Fruit fly (Drosophila melanogaster): Measurements from ENCODE around the gene Nepl8.
A peak's percentile ranks its signal among the peaks of the same experiment; 100 is the strongest.

Gene Nepl8

dm6 chr2L:16487571-16488276 is at the start of gene Nepl8 (continued):
- TF ChIP-seq Xrp1 (GFP tag; IDR thresholded peaks at IDR 0.05): peak; percentile 9; the same call in 1 of the 2 replicates
- peak; percentile 17 for TF ChIP-seq CrebB (tag; optimal IDR thresholded peaks at IDR 0.05)
- TF ChIP-seq CG12391 (tag; optimal IDR thresholded peaks at IDR 0.05): peak; percentile 47
- TF ChIP-seq CG8944 (GFP tag; optimal IDR thresholded peaks at IDR 0.05): peak; percentile 58
- peak in 1 of 3 experiments; percentile 16 for TF ChIP-seq lola (GFP tag; optimal IDR thresholded peaks at IDR 0.05)
- TF ChIP-seq CoRest (tag; optimal IDR thresholded peaks at IDR 0.05): peak; percentile 81
- TF ChIP-seq chif (GFP tag; optimal IDR thresholded peaks at IDR 0.05): peak; percentile 38 to 75
- TF ChIP-seq HmgD (GFP tag; optimal IDR thresholded peaks at IDR 0.05): peak; percentile 92
- TF ChIP-seq Ptx1 (GFP tag; IDR thresholded peaks at IDR 0.05): 0 out of 2 replicates have a peak, but pooled peaks have one; percentile 5
- TF ChIP-seq bab2 (GFP tag; optimal IDR thresholded peaks at IDR 0.05): peak; percentile 11
- no peak for TF ChIP-seq CG2678 (tag; optimal IDR thresholded peaks at IDR 0.05)
- TF ChIP-seq bcd (GFP tag; optimal IDR thresholded peaks at IDR 0.05): no peak
- TF ChIP-seq pan (optimal IDR thresholded peaks at IDR 0.05): no peak
- TF ChIP-seq pan (GFP tag; optimal IDR thresholded peaks at IDR 0.05 in 1 of 2, IDR thresholded peaks at IDR 0.05 in 1 of 2): no peak
- peak; percentile 70 for TF ChIP-seq sug (tag; optimal IDR thresholded peaks at IDR 0.05)
- TF ChIP-seq Jarid2 (GFP tag; optimal IDR thresholded peaks at IDR 0.05): peak; percentile 73
- peak; percentile 86 for TF ChIP-seq sens (GFP tag)
- TF ChIP-seq CG30403 (GFP tag; optimal IDR thresholded peaks at IDR 0.05): peak; percentile 9
- TF ChIP-seq CG15479 (GFP tag; optimal IDR thresholded peaks at IDR 0.05): peak; percentile 90
- TF ChIP-seq ems (GFP tag; optimal IDR thresholded peaks at IDR 0.05): no peak
- TF ChIP-seq Atf3 (GFP tag; optimal IDR thresholded peaks at IDR 0.05): peak; percentile 16
- peak; percentile 25; the same call in 2 of the 3 replicates for TF ChIP-seq Aef1 (GFP tag; IDR thresholded peaks at IDR 0.05)
- peak; percentile 100 for TF ChIP-seq E2f2 (GFP tag; IDR thresholded peaks at IDR 0.05)
- peak; percentile 58; the same call in 1 of the 3 replicates for TF ChIP-seq Opbp (GFP tag; IDR thresholded peaks at IDR 0.05; ENCODE audit: partially characterized antibody)
- TF ChIP-seq Poxn (GFP tag; IDR thresholded peaks at IDR 0.05): no peak
- peak; percentile 0 for TF ChIP-seq repo (GFP tag; optimal IDR thresholded peaks at IDR 0.05)
- TF ChIP-seq CG7786 (GFP tag; optimal IDR thresholded peaks at IDR 0.05): peak; percentile 36
- TF ChIP-seq CG17361 (GFP tag; IDR thresholded peaks at IDR 0.05): 0 out of 3 replicates have a peak, but pooled peaks have one; percentile 11
- peak; percentile 54 for TF ChIP-seq CG3995 (GFP tag; optimal IDR thresholded peaks at IDR 0.05)
- peak; percentile 9 for TF ChIP-seq CG10979 (tag; optimal IDR thresholded peaks at IDR 0.05)
- TF ChIP-seq lilli (GFP tag; optimal IDR thresholded peaks at IDR 0.05): peak; percentile 0
- peak; percentile 80 for TF ChIP-seq CG15514 (GFP tag; optimal IDR thresholded peaks at IDR 0.05)
- TF ChIP-seq gsb-n (tag; optimal IDR thresholded peaks at IDR 0.05): peak; percentile 12
- peak; percentile 34; the same call in 1 of the 2 replicates for TF ChIP-seq CG32772 (GFP tag; IDR thresholded peaks at IDR 0.05)
- TF ChIP-seq GATAe (GFP tag; conservative IDR thresholded peaks at IDR 0.05): no peak
- peak; percentile 31 for TF ChIP-seq Side (GFP tag; optimal IDR thresholded peaks at IDR 0.05)
- no peak for TF ChIP-seq stc (GFP tag; IDR thresholded peaks at IDR 0.05)
- no peak for TF ChIP-seq zfh1 (GFP tag; IDR thresholded peaks at IDR 0.05)
- TF ChIP-seq Dip3 (GFP tag; optimal IDR thresholded peaks at IDR 0.05): peak; percentile 32
- TF ChIP-seq CG10267 (tag; optimal IDR thresholded peaks at IDR 0.05): peak; percentile 56
- peak; percentile 71 for TF ChIP-seq nom (GFP tag; optimal IDR thresholded peaks at IDR 0.05)
- peak; percentile 3 for TF ChIP-seq CG18262 (tag; optimal IDR thresholded peaks at IDR 0.05)
- no peak for TF ChIP-seq CG6254 (GFP tag; optimal IDR thresholded peaks at IDR 0.05)
- TF ChIP-seq Nf-YB (GFP tag; optimal IDR thresholded peaks at IDR 0.05): peak; percentile 48
- TF ChIP-seq Fer3 (tag; optimal IDR thresholded peaks at IDR 0.05): no peak
- TF ChIP-seq CG17359 (tag; optimal IDR thresholded peaks at IDR 0.05): peak; percentile 57
- TF ChIP-seq CG17186 (GFP tag; optimal IDR thresholded peaks at IDR 0.05): peak; percentile 2
- peak; percentile 57; the same call in 1 of the 2 replicates for TF ChIP-seq CG6272 (GFP tag; IDR thresholded peaks at IDR 0.05)

Data from whole organism, embryonic.